Fruit fly (Drosophila melanogaster) whole organism, embryonic: ENCODE results near the gene CG5087.

Source experiments
- Ada2b ChIP-seq: fragments of 200-800 bp; sonication (Bioruptor generic); IDR thresholded peaks from 2 replicates; pipeline ENCODE4 v1.3.6; 2022; ENCODE audit warnings: missing biosample characterization, missing genetic modification characterization
- Bdp1 ChIP-seq: fragments of 200-800 bp; sonication (Bioruptor generic); optimal IDR thresholded peaks from 3 replicates; lab custom pipeline; 2016; ENCODE audit warnings: missing biosample characterization, missing genetic modification characterization
- CG10147 ChIP-seq: fragments of 200-800 bp; sonication (Bioruptor generic); optimal IDR thresholded peaks from 2 replicates; lab custom pipeline; 2019; ENCODE audit warnings: missing biosample characterization, mild to moderate bottlenecking, missing genetic modification characterization, moderate library complexity
- CG10462 ChIP-seq: fragments of 200-800 bp; sonication (Bioruptor generic); optimal IDR thresholded peaks from 2 replicates; lab custom pipeline; 2016; ENCODE audit warnings: missing biosample characterization, missing genetic modification characterization
- CG11247 ChIP-seq: fragments of 200-800 bp; sonication (Bioruptor generic); IDR thresholded peaks from 2 replicates; pipeline ENCODE4 v1.3.6; 2022; ENCODE audit warnings: missing biosample characterization, missing genetic modification characterization
- CG11695 ChIP-seq: fragments of 200-800 bp; sonication (Bioruptor generic); IDR thresholded peaks from 3 replicates; pipeline ENCODE4 v1.3.6; 2022; ENCODE audit warnings: missing biosample characterization, missing genetic modification characterization
- CG12236 ChIP-seq: fragments of 200-800 bp; sonication (Bioruptor generic); optimal IDR thresholded peaks from 2 replicates; lab custom pipeline; 2016; ENCODE audit warnings: missing biosample characterization, missing genetic modification characterization
- CG12744 ChIP-seq: fragments of 200-800 bp; sonication (Bioruptor generic); optimal IDR thresholded peaks from 2 replicates; lab custom pipeline; 2016; ENCODE audit warnings: missing biosample characterization, missing genetic modification characterization
- CG13287 ChIP-seq: fragments of 200-800 bp; sonication (Bioruptor generic); IDR thresholded peaks from 2 replicates; pipeline ENCODE4 v1.3.6; 2022; ENCODE audit warnings: missing biosample characterization, missing genetic modification characterization; ENCODE audit not compliant: partially characterized antibody
- CG13424 ChIP-seq: fragments of 200-800 bp; sonication (Bioruptor generic); optimal IDR thresholded peaks from 2 replicates; lab custom pipeline; 2019; ENCODE audit warnings: missing biosample characterization, mild to moderate bottlenecking, missing genetic modification characterization, moderate library complexity
- CG13624 ChIP-seq: fragments of 200-800 bp; sonication (Bioruptor generic); optimal IDR thresholded peaks from 2 replicates; lab custom pipeline; 2016; ENCODE audit warnings: missing biosample characterization, missing genetic modification characterization
- CG15269 ChIP-seq: fragments of 200-800 bp; sonication (Bioruptor generic); optimal IDR thresholded peaks from 2 replicates; lab custom pipeline; 2018; ENCODE audit warnings: missing biosample characterization, mild to moderate bottlenecking, missing genetic modification characterization, moderate library complexity
- CG1647 ChIP-seq: fragments of 200-800 bp; sonication (Bioruptor generic); optimal IDR thresholded peaks from 3 replicates; lab custom pipeline; 2016; ENCODE audit warnings: missing biosample characterization, missing genetic modification characterization
- CG16779 ChIP-seq: fragments of 200-800 bp; sonication (Bioruptor generic); IDR thresholded peaks from 2 replicates; pipeline ENCODE4 v1.3.6; 2022; ENCODE audit warnings: missing biosample characterization, missing genetic modification characterization
- CG16815 ChIP-seq: fragments of 200-800 bp; sonication (Bioruptor generic); optimal IDR thresholded peaks from 3 replicates; lab custom pipeline; 2017; ENCODE audit warnings: missing biosample characterization, mild to moderate bottlenecking, missing genetic modification characterization
- CG2199 ChIP-seq: fragments of 200-800 bp; sonication (Bioruptor generic); IDR thresholded peaks from 3 replicates; pipeline ENCODE4 v1.3.6; 2022; ENCODE audit warnings: missing biosample characterization, missing genetic modification characterization
- CG32767 ChIP-seq: fragments of 200-800 bp; sonication (Bioruptor generic); IDR thresholded peaks from 2 replicates; pipeline ENCODE4 v1.3.6; 2022; ENCODE audit warnings: missing biosample characterization, missing genetic modification characterization
- CG32772 ChIP-seq: fragments of 200-800 bp; sonication (Bioruptor generic); IDR thresholded peaks from 2 replicates; pipeline ENCODE4 v1.3.6; 2022; ENCODE audit warnings: missing biosample characterization, missing genetic modification characterization
- CG3995 ChIP-seq: fragments of 200-800 bp; sonication (Bioruptor generic); optimal IDR thresholded peaks from 3 replicates; lab custom pipeline; 2016; ENCODE audit warnings: missing biosample characterization, missing genetic modification characterization
- CG4404 ChIP-seq: fragments of 200-800 bp; sonication (Bioruptor generic); IDR thresholded peaks from 2 replicates; pipeline ENCODE4 v1.3.6; 2022; ENCODE audit warnings: missing biosample characterization, missing genetic modification characterization
- CG4707 ChIP-seq: fragments of 200-800 bp; sonication (Bioruptor generic); optimal IDR thresholded peaks from 2 replicates; lab custom pipeline; 2018; ENCODE audit warnings: missing biosample characterization, mild to moderate bottlenecking, missing genetic modification characterization, moderate library complexity
- CG5180 ChIP-seq: fragments of 200-800 bp; sonication (Bioruptor generic); optimal IDR thresholded peaks from 3 replicates; lab custom pipeline; 2017; ENCODE audit warnings: missing biosample characterization, missing genetic modification characterization, mild to moderate bottlenecking, moderate library complexity, missing genetic modification reagents
- CG7928 ChIP-seq: fragments of 200-800 bp; sonication (Bioruptor generic); optimal IDR thresholded peaks from 2 replicates; lab custom pipeline; 2017; ENCODE audit warnings: missing biosample characterization, mild to moderate bottlenecking, missing genetic modification characterization
- CG8944 ChIP-seq: fragments of 200-800 bp; sonication (Bioruptor generic); optimal IDR thresholded peaks from 3 replicates; lab custom pipeline; 2016; ENCODE audit warnings: missing biosample characterization, missing genetic modification characterization
- Hand ChIP-seq: fragments of 200-800 bp; sonication (Bioruptor generic); optimal IDR thresholded peaks from 2 replicates; lab custom pipeline; 2017; ENCODE audit warnings: mild to moderate bottlenecking, missing biosample characterization, missing genetic modification reagents, missing genetic modification characterization
- Lpt ChIP-seq: fragments of >200 bp; optimal IDR thresholded peaks from 2 replicates; lab custom pipeline; 2018; ENCODE audit warnings: missing biosample characterization, missing genetic modification characterization
- NFAT ChIP-seq: fragments of 200-800 bp; sonication (Bioruptor generic); IDR thresholded peaks from 2 replicates; pipeline ENCODE4 v1.3.6; 2022; ENCODE audit warnings: missing biosample characterization, missing genetic modification characterization
- Nf-YB ChIP-seq: fragments of 200-800 bp; sonication (Bioruptor generic); optimal IDR thresholded peaks from 3 replicates; lab custom pipeline; 2019; ENCODE audit warnings: missing biosample characterization, mild to moderate bottlenecking, missing genetic modification characterization, moderate library complexity
- Ptx1 ChIP-seq: fragments of 200-800 bp; sonication (Bioruptor generic); IDR thresholded peaks from 2 replicates; pipeline ENCODE4 v1.3.6; 2022; ENCODE audit warnings: missing biosample characterization, missing genetic modification characterization
- Scr ChIP-seq: fragments of 200-800 bp; sonication (Bioruptor generic); IDR thresholded peaks from 2 replicates; pipeline ENCODE4 v1.3.6; 2022; ENCODE audit warnings: missing biosample characterization, missing genetic modification characterization; ENCODE audit not compliant: partially characterized antibody
- Side ChIP-seq: fragments of 200-800 bp; sonication (Bioruptor generic); optimal IDR thresholded peaks from 2 replicates; lab custom pipeline; 2016; ENCODE audit warnings: missing biosample characterization, missing genetic modification characterization
- Vsx1 ChIP-seq: fragments of 200-800 bp; sonication (Bioruptor generic); optimal IDR thresholded peaks from 2 replicates; lab custom pipeline; 2017; ENCODE audit warnings: missing biosample characterization, mild to moderate bottlenecking, missing genetic modification characterization, missing genetic modification reagents
- Xbp1 ChIP-seq: fragments of 200-800 bp; sonication (Bioruptor generic); optimal IDR thresholded peaks from 3 replicates; lab custom pipeline; 2016; ENCODE audit warnings: missing biosample characterization, mild to moderate bottlenecking, missing genetic modification characterization
- YL-1 ChIP-seq: fragments of 200-800 bp; sonication (Bioruptor generic); optimal IDR thresholded peaks from 3 replicates; lab custom pipeline; 2017; ENCODE audit warnings: missing biosample characterization, mild to moderate bottlenecking, missing genetic modification characterization
- ash1 ChIP-seq: fragments of 200-800 bp; sonication (Bioruptor generic); optimal IDR thresholded peaks from 2 replicates; lab custom pipeline; 2018; ENCODE audit warnings: missing biosample characterization, mild to moderate bottlenecking, missing genetic modification characterization
- hth ChIP-seq: fragments of >200 bp; optimal IDR thresholded peaks from 2 replicates; lab custom pipeline; 2017; ENCODE audit warnings: inconsistent platforms
- jing ChIP-seq: fragments of 200-800 bp; sonication (Bioruptor generic); optimal IDR thresholded peaks from 2 replicates; lab custom pipeline; 2018; ENCODE audit warnings: missing biosample characterization, mild to moderate bottlenecking, missing genetic modification characterization
- lab ChIP-seq: fragments of 200-800 bp; sonication (Bioruptor generic); optimal IDR thresholded peaks from 3 replicates; lab custom pipeline; 2017; ENCODE audit warnings: missing biosample characterization, missing genetic modification characterization, mild to moderate bottlenecking, moderate library complexity, missing genetic modification reagents
- lmd ChIP-seq: fragments of 200-800 bp; sonication (Bioruptor generic); IDR thresholded peaks from 2 replicates; pipeline ENCODE4 v1.3.6; 2022; ENCODE audit warnings: missing biosample characterization, missing genetic modification characterization
- pan ChIP-seq, 4 experiments: fragments of >200 bp in 3 of 4; fragments of 200-800 bp in 1 of 4; sonication (Bioruptor generic) in 1 of 4; optimal IDR thresholded peaks in 3 of 4; IDR thresholded peaks in 1 of 4; 2 replicates each; pipeline versions ENCODE4 v1.3.6 to Lab custom; 2017 to 2022; ENCODE audit warnings: missing biosample characterization in 2 of 4, missing genetic modification characterization in 2 of 4, mixed read lengths in 1 of 4
- salm ChIP-seq: fragments of 200-800 bp; sonication (Bioruptor generic); optimal IDR thresholded peaks from 2 replicates; lab custom pipeline; 2018; ENCODE audit warnings: missing biosample characterization, mild to moderate bottlenecking, missing genetic modification characterization
- seq ChIP-seq: fragments of 200-800 bp; sonication (Bioruptor generic); IDR thresholded peaks from 2 replicates; pipeline ENCODE4 v1.3.6; 2022; ENCODE audit warnings: missing biosample characterization, missing genetic modification characterization
- so ChIP-seq: fragments of 200-800 bp; sonication (Bioruptor generic); IDR thresholded peaks from 3 replicates; pipeline ENCODE4 v1.3.6; 2022; ENCODE audit warnings: missing biosample characterization, missing genetic modification characterization
- sr ChIP-seq: fragments of 200-800 bp; sonication (Bioruptor generic); IDR thresholded peaks from 3 replicates; pipeline ENCODE4 v1.3.6; 2022; ENCODE audit warnings: missing biosample characterization, missing genetic modification characterization
- ssp ChIP-seq: fragments of 200-800 bp; sonication (Bioruptor generic); IDR thresholded peaks from 2 replicates; pipeline ENCODE4 v1.3.6; 2022; ENCODE audit warnings: missing biosample characterization, missing genetic modification characterization
- unc-4 ChIP-seq: fragments of 200-800 bp; sonication (Bioruptor generic); IDR thresholded peaks from 2 replicates; pipeline ENCODE4 v1.3.6; 2022; ENCODE audit warnings: missing biosample characterization, missing genetic modification characterization; ENCODE audit not compliant: partially characterized antibody
- unpg ChIP-seq: fragments of 200-800 bp; sonication (Bioruptor generic); optimal IDR thresholded peaks from 3 replicates; lab custom pipeline; 2018; ENCODE audit warnings: missing biosample characterization, mild to moderate bottlenecking, missing genetic modification characterization, moderate library complexity
- zen2 ChIP-seq: fragments of 200-800 bp; sonication (Bioruptor generic); IDR thresholded peaks from 3 replicates; pipeline ENCODE4 v1.3.6; 2022; ENCODE audit warnings: missing biosample characterization, missing genetic modification characterization; ENCODE audit not compliant: partially characterized antibody

The CG5087 gene

DNA sequence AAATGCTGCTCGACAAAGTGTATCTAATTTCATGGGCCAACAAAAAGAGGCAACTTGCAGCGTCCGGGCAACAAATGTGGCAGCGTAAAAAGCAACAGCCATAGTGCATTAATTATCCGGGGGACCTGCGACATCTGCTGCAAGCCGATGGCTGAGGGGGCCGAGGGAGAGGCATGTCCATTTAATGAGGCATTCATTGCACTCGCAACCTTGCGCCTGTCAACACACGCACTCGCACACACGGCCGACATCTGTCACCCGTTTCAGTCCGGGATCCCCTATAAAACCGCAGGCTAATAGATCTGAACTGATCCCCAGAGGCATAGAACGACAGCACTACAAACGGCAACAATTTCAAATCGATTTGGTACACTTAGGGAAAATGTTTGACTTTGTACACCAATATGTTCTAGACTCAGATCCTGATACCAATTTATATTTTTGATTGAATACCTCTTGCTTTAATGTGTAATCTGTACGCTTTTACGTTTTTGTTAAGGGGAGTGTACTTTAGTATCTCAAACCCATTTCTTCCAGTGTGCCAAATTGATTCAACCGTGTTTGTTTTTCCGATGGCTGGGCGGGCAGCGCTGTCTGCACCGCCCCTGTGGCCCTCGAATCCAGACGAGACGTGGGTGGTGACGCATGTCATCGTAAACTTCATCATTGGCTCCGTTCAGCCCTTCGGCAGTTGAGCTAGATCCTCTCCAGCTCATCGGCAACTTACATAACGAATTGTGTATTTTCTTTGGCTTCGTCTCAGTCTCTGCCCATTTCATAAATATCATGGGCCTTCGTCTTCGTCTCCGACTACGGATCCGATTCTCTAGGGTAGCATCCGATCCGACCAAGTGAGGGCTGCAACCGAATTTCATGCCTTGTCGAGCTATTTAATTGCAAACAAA is 13.8 kb downstream of the CG5087 start (continued):
- TF ChIP-seq CG16779 (no peak), CG4707 (no peak), salm (peak; percentile 6), CG13624 (GFP tag; lab: Kevin White, UChicago) (peak; percentile 67), Hand (no peak), sr (GFP tag; lab: Robert Waterston, UW) (no peak; the same call in 2 of the 3 replicates), CG10462 (GFP tag; lab: Kevin White, UChicago) (peak; percentile 54), CG12236 (GFP tag; lab: Kevin White, UChicago) (peak; percentile 69), NFAT (no peak), Ptx1 (GFP tag; lab: Robert Waterston, UW) (peak; percentile 69), CG15269 (tag; lab: Kevin White, UChicago) (no peak), CG13424 (tag; lab: Kevin White, UChicago) (peak; percentile 67), Xbp1 (GFP tag; lab: Kevin White, UChicago) (peak; percentile 59), Nf-YB (peak; percentile 39), CG32772 (GFP tag; lab: Robert Waterston, UW) (peak; percentile 82), Lpt (no peak), hth (lab: Kevin White, UChicago) (peak; percentile 48), CG16815 (GFP tag; lab: Kevin White, UChicago) (peak; percentile 87), Scr (GFP tag; lab: Robert Waterston, UW) (no peak), CG12744 (GFP tag; lab: Kevin White, UChicago) (peak; percentile 12), so (GFP tag; lab: Robert Waterston, UW) (no peak), unc-4 (GFP tag; lab: Robert Waterston, UW) (no peak), lmd (GFP tag; lab: Robert Waterston, UW) (peak; percentile 73), CG4404 (GFP tag; lab: Robert Waterston, UW) (peak; percentile 93), lab (peak; percentile 34), CG32767 (GFP tag; lab: Robert Waterston, UW) (0 out of 2 replicates have a peak, but pooled peaks have one; percentile 43), ssp (peak; percentile 74), Bdp1 (GFP tag; lab: Kevin White, UChicago) (peak; percentile 32), CG5180 (peak; percentile 16), CG10147 (GFP tag; lab: Kevin White, UChicago) (no peak), CG11247 (GFP tag; lab: Robert Waterston, UW) (peak; percentile 71), CG8944 (GFP tag; lab: Kevin White, UChicago) (peak; percentile 68), CG7928 (no peak), unpg (peak; percentile 73), CG13287 (no peak), CG11695 (GFP tag; lab: Robert Waterston, UW) (peak; percentile 62; the same call in 2 of the 3 replicates), Ada2b (GFP tag; lab: Robert Waterston, UW) (peak; percentile 58), CG2199 (GFP tag; lab: Robert Waterston, UW) (peak; percentile 85; the same call in 2 of the 3 replicates), Side (GFP tag; lab: Kevin White, UChicago) (peak; percentile 81), jing (peak; percentile 53), zen2 (GFP tag; lab: Robert Waterston, UW) (no peak), Vsx1 (GFP tag; lab: Kevin White, UChicago) (peak; percentile 12), seq (GFP tag; lab: Robert Waterston, UW) (0 out of 2 replicates have a peak, but pooled peaks have one; percentile 17), ash1 (no peak), CG1647 (GFP tag; lab: Kevin White, UChicago) (peak; percentile 21), CG3995 (GFP tag; lab: Kevin White, UChicago) (no peak), YL-1 (GFP tag; lab: Kevin White, UChicago) (no peak), pan (optimal IDR thresholded peaks at IDR 0.05; lab: Kevin White, UChicago) (no peak), pan (GFP tag; optimal IDR thresholded peaks at IDR 0.05 in 1 of 2, IDR thresholded peaks at IDR 0.05 in 1 of 2) (peak in 1 of 2 experiments; percentile 70)
